Fruit fly (Drosophila melanogaster) whole organism, pupa: Measurements from ENCODE around the gene tai.

Experiments used
- CG10348 ChIP-seq: fragments of 200-800 bp; sonication (Bioruptor generic); IDR thresholded peaks from 2 replicates; pipeline ENCODE4 v1.3.6; 2022; ENCODE audit warnings: missing biosample characterization, missing genetic modification characterization
- CG12605 ChIP-seq: fragments of 200-800 bp; sonication (Bioruptor generic); IDR thresholded peaks from 2 replicates; pipeline ENCODE4 v1.3.6; 2022; ENCODE audit warnings: missing biosample characterization, missing genetic modification characterization
- CG13204 ChIP-seq: fragments of 200-800 bp; sonication (Bioruptor generic); optimal IDR thresholded peaks from 2 replicates; lab custom pipeline; 2018; ENCODE audit warnings: missing biosample characterization, mild to moderate bottlenecking, missing genetic modification characterization, moderate library complexity
- CG14655 ChIP-seq: fragments of 200-800 bp; sonication (Bioruptor generic); optimal IDR thresholded peaks from 3 replicates; lab custom pipeline; 2017; ENCODE audit warnings: mild to moderate bottlenecking, missing biosample characterization, missing genetic modification reagents, missing genetic modification characterization
- CG15710 ChIP-seq: fragments of 200-800 bp; sonication (Bioruptor generic); optimal IDR thresholded peaks from 2 replicates; lab custom pipeline; 2018; ENCODE audit warnings: missing biosample characterization, mild to moderate bottlenecking, missing genetic modification characterization, moderate library complexity
- CG17806 ChIP-seq: fragments of 200-800 bp; sonication (Bioruptor generic); optimal IDR thresholded peaks from 2 replicates; lab custom pipeline; 2018; ENCODE audit warnings: missing biosample characterization, mild to moderate bottlenecking, missing genetic modification characterization, moderate library complexity
- CG32121 ChIP-seq: fragments of 200-800 bp; sonication (Bioruptor generic); IDR thresholded peaks from 2 replicates; pipeline ENCODE4 v1.3.6; 2022; ENCODE audit warnings: missing biosample characterization, missing genetic modification characterization
- CG34367 ChIP-seq: fragments of 200-800 bp; sonication (Bioruptor generic); optimal IDR thresholded peaks from 2 replicates; lab custom pipeline; 2018; ENCODE audit warnings: missing biosample characterization, mild to moderate bottlenecking, missing genetic modification characterization
- CG4496 ChIP-seq: fragments of 200-800 bp; sonication (Bioruptor generic); IDR thresholded peaks from 3 replicates; pipeline ENCODE4 v1.3.6; 2022; ENCODE audit warnings: missing biosample characterization, missing genetic modification characterization
- CG8159 ChIP-seq: fragments of 200-800 bp; sonication (Bioruptor generic); optimal IDR thresholded peaks from 3 replicates; lab custom pipeline; 2018; ENCODE audit warnings: missing biosample characterization, mild to moderate bottlenecking, missing genetic modification characterization, moderate library complexity
- CG8301 ChIP-seq: fragments of 200-800 bp; sonication (Bioruptor generic); optimal IDR thresholded peaks from 2 replicates; lab custom pipeline; 2018; ENCODE audit warnings: missing biosample characterization, mild to moderate bottlenecking, missing genetic modification characterization
- CG9948 ChIP-seq: fragments of 200-800 bp; sonication (Bioruptor generic); optimal IDR thresholded peaks from 2 replicates; lab custom pipeline; 2018; ENCODE audit warnings: missing biosample characterization, mild to moderate bottlenecking, missing genetic modification characterization, moderate library complexity
- D1 ChIP-seq: fragments of 200-800 bp; sonication (Bioruptor generic); optimal IDR thresholded peaks from 2 replicates; lab custom pipeline; 2018; ENCODE audit warnings: missing biosample characterization, mild to moderate bottlenecking, missing genetic modification characterization, moderate library complexity
- EcR ChIP-seq: fragments of 200-800 bp; sonication (Bioruptor generic); optimal IDR thresholded peaks from 3 replicates; lab custom pipeline; 2019; ENCODE audit warnings: missing biosample characterization, missing genetic modification characterization, mild to moderate bottlenecking, moderate library complexity, missing genetic modification reagents
- Ets98B ChIP-seq: fragments of 200-800 bp; sonication (Bioruptor generic); IDR thresholded peaks from 2 replicates; pipeline ENCODE4 v1.3.6; 2022; ENCODE audit warnings: missing biosample characterization, missing genetic modification characterization
- Pif1A ChIP-seq: fragments of 200-800 bp; sonication (Bioruptor generic); optimal IDR thresholded peaks from 3 replicates; lab custom pipeline; 2016; ENCODE audit warnings: missing biosample characterization, missing genetic modification characterization
- Pif1B ChIP-seq: fragments of 200-800 bp; sonication (Bioruptor generic); optimal IDR thresholded peaks from 3 replicates; lab custom pipeline; 2016; ENCODE audit warnings: missing biosample characterization, missing genetic modification characterization
- Snoo ChIP-seq: fragments of 200-800 bp; sonication (Bioruptor generic); optimal IDR thresholded peaks from 3 replicates; lab custom pipeline; 2017; ENCODE audit warnings: missing biosample characterization, mild to moderate bottlenecking, missing genetic modification characterization, inconsistent platforms
- fd96Ca ChIP-seq: fragments of 200-800 bp; sonication (Bioruptor generic); IDR thresholded peaks from 3 replicates; pipeline ENCODE4 v1.3.6; 2022; ENCODE audit warnings: missing biosample characterization, missing genetic modification characterization
- gl ChIP-seq: fragments of 200-800 bp; sonication (Bioruptor generic); optimal IDR thresholded peaks from 2 replicates; lab custom pipeline; 2018; ENCODE audit warnings: missing biosample characterization, mild to moderate bottlenecking, missing genetic modification characterization
- rn ChIP-seq: fragments of 200-800 bp; sonication (Bioruptor generic); IDR thresholded peaks from 2 replicates; pipeline ENCODE4 v1.3.6; 2022; ENCODE audit warnings: missing biosample characterization, missing genetic modification characterization

The tai gene

dm6 chr2L:9224364-9225019 is 57.9 kb downstream of the tai start:
- TF ChIP-seq CG13204 (GFP tag; lab: Kevin White, UChicago) = peak; percentile 78
- peak; percentile 88 for TF ChIP-seq CG4496 (GFP tag; lab: Robert Waterston, UW)
- peak; percentile 78 for TF ChIP-seq CG8159
- TF ChIP-seq fd96Ca (GFP tag; lab: Robert Waterston, UW) = peak; percentile 80
- peak; percentile 74 for TF ChIP-seq CG12605
- TF ChIP-seq Pif1B (GFP tag; lab: Kevin White, UChicago) = peak; percentile 50
- peak; percentile 74 for TF ChIP-seq EcR
- peak; percentile 77 for TF ChIP-seq Pif1A (GFP tag; lab: Kevin White, UChicago)
- TF ChIP-seq CG8301 = peak; percentile 36
- peak; percentile 81 for TF ChIP-seq Ets98B (GFP tag; lab: Robert Waterston, UW)
- peak; percentile 78 for TF ChIP-seq Snoo (tag; lab: Kevin White, UChicago)
- TF ChIP-seq rn (GFP tag; lab: Robert Waterston, UW) = peak; percentile 62
- TF ChIP-seq CG15710 (tag; lab: Kevin White, UChicago) = peak; percentile 77
- TF ChIP-seq CG17806 (tag; lab: Kevin White, UChicago) = peak; percentile 72
- peak; percentile 81 for TF ChIP-seq gl
- TF ChIP-seq CG34367 (tag; lab: Kevin White, UChicago) = peak; percentile 51
- TF ChIP-seq CG9948 = peak; percentile 69
- no peak for TF ChIP-seq D1 (tag; lab: Kevin White, UChicago)
- no peak for TF ChIP-seq CG10348 (GFP tag; lab: Robert Waterston, UW)
- TF ChIP-seq CG32121 (GFP tag; lab: Robert Waterston, UW) = peak; percentile 77
- TF ChIP-seq CG14655 (GFP tag; lab: Kevin White, UChicago) = peak; percentile 56

- TF ChIP-seq Pif1A (GFP tag; lab: Kevin White, UChicago) (no peak), CG17806 (tag; lab: Kevin White, UChicago) (no peak), D1 (tag; lab: Kevin White, UChicago) (no peak), fd96Ca (GFP tag; lab: Robert Waterston, UW) (no peak), CG8159 (no peak), Snoo (tag; lab: Kevin White, UChicago) (no peak), Ets98B (GFP tag; lab: Robert Waterston, UW) (no peak), CG34367 (tag; lab: Kevin White, UChicago) (no peak), gl (no peak), CG13204 (GFP tag; lab: Kevin White, UChicago) (peak; percentile 65), EcR (peak; percentile 46), CG8301 (no peak), Pif1B (GFP tag; lab: Kevin White, UChicago) (no peak)
These were observed 58.8 kb downstream of the tai start for dm6 chr2L:9225378-9225777.

dm6 chr2L:9229694-9230093 is 63.1 kb downstream of the tai start:
- TF ChIP-seq Snoo (tag; lab: Kevin White, UChicago) (no peak), CG4496 (GFP tag; lab: Robert Waterston, UW) (no peak), Pif1A (GFP tag; lab: Kevin White, UChicago) (no peak), CG8301 (no peak), CG32121 (GFP tag; lab: Robert Waterston, UW) (0 out of 2 replicates have a peak, but pooled peaks have one; percentile 14)

dm6 chr2L:9231760-9232431 is 65.3 kb downstream of the tai start:
- TF ChIP-seq CG9948 (peak; percentile 22), CG15710 (tag; lab: Kevin White, UChicago) (peak; percentile 57), Pif1B (GFP tag; lab: Kevin White, UChicago) (peak; percentile 76), CG13204 (GFP tag; lab: Kevin White, UChicago) (peak; percentile 70), CG12605 (peak; percentile 93), Pif1A (GFP tag; lab: Kevin White, UChicago) (peak; percentile 76), CG32121 (GFP tag; lab: Robert Waterston, UW) (peak; percentile 73), EcR (no peak), CG4496 (GFP tag; lab: Robert Waterston, UW) (peak; percentile 85), CG34367 (tag; lab: Kevin White, UChicago) (peak; percentile 42), D1 (tag; lab: Kevin White, UChicago) (no peak), fd96Ca (GFP tag; lab: Robert Waterston, UW) (peak; percentile 76), CG14655 (GFP tag; lab: Kevin White, UChicago) (peak; percentile 52), rn (GFP tag; lab: Robert Waterston, UW) (0 out of 2 replicates have a peak, but pooled peaks have one; percentile 16), Ets98B (GFP tag; lab: Robert Waterston, UW) (peak; percentile 76), gl (peak; percentile 81), CG10348 (GFP tag; lab: Robert Waterston, UW) (no peak), Snoo (tag; lab: Kevin White, UChicago) (peak; percentile 20), CG17806 (tag; lab: Kevin White, UChicago) (peak; percentile 52), CG8159 (peak; percentile 56), CG8301 (peak; percentile 34)

- TF ChIP-seq CG34367 (tag; lab: Kevin White, UChicago) = no peak
- TF ChIP-seq CG13204 (GFP tag; lab: Kevin White, UChicago) = peak; percentile 16
These were observed 67.5 kb downstream of the tai start for dm6 chr2L:9234104-9234503.
